Worm (Caenorhabditis elegans): ENCODE results near the gene ztf-30.

The ztf-30 gene

DNA sequence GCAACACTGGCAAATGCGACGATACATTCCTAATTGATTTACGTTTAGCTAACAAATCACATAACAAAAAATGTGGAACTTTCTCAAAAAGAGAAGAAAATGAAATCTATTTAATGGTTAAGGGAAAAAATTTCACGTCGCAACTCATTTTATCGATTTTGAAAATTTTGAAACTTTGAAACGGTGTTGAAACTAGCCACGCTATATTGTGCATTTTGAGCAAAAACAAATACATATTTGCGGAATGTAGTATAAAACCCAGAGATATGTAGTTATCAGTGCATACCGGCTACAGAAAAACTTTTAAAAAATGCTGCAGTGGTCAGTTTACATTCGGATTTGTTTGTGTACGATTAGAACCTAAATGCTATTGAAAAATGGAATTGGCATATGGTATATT lies 4.0 kb downstream of the ztf-30 start, which contains the start of gene C06E1.7:
TSS of gene C06E1.7 (minus strand) at position 101 of the 400 bp plus-strand sequence.
- TF ChIP-seq jun-1 (tag; optimal IDR thresholded peaks at IDR 0.05) (no peak), ceh-9 (tag; optimal IDR thresholded peaks at IDR 0.05) (no peak)

DNA sequence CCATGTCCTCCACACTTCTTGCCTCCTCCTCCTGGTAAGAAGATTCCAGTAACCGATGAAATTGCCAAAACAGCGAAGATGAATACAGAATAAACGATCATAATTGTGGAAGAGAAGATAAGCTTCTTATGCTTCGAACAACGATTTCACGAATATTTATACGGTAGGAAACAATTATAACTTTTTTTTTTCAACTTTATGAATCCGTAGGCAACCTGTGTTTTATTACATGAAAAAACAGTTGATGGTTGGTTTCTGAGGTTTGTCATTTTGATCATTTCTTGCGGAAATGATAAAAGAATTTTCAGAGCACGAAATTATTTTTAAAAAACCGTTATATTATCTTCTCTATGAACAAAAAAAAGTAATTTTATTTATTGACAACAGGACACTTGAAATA lies 6.8 kb downstream of the ztf-30 start, which contains the start of gene fipr-16:
TSS of gene fipr-16 (minus strand) at position 101 of the 400 bp plus-strand sequence.
- TF ChIP-seq nhr-77 (tag; optimal IDR thresholded peaks at IDR 0.05) (no peak), nhr-67 (tag; optimal IDR thresholded peaks at IDR 0.05) (no peak), egl-27 (tag; optimal IDR thresholded peaks at IDR 0.05) (no peak), nhr-25 (tag; optimal IDR thresholded peaks at IDR 0.05) (no peak), ceh-16 (tag; optimal IDR thresholded peaks at IDR 0.05) (no peak)

DNA sequence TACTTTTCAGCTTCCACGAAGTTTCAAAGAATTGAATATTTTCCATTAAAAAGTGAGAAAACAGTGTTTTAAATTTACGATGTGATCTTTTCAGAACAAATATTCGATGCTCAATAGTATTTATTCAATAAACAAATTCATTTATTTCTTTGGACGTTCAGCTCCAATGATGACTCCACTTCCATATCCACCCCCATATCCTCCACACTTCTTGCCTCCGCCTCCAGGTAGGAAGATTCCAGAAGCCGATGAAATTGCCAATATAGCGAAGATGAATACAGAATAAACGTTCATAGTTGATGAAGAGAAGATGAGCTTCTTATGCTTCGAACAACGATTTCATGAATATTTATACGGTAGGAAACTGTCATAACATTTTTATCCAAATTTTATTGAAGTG lies 8.5 kb downstream of the ztf-30 start, which contains the start of gene fip-3:
TSS of gene fip-3 (minus strand) at position 294 of the 400 bp plus-strand sequence.
- TF ChIP-seq unc-62 (GFP tag; optimal IDR thresholded peaks at IDR 0.05) (no peak), unc-39 (tag; optimal IDR thresholded peaks at IDR 0.05) (no peak), nhr-28 (tag; optimal IDR thresholded peaks at IDR 0.05) (no peak), fkh-2 (tag; optimal IDR thresholded peaks at IDR 0.05) (no peak), zag-1 (tag; optimal IDR thresholded peaks at IDR 0.05) (no peak), ceh-28 (tag; optimal IDR thresholded peaks at IDR 0.05) (no peak), elt-2 (tag; optimal IDR thresholded peaks at IDR 0.05) (no peak), elt-1 (tag; optimal IDR thresholded peaks at IDR 0.05) (no peak), skn-1 (tag; optimal IDR thresholded peaks at IDR 0.05) (no peak), hmg-11 (tag; optimal IDR thresholded peaks at IDR 0.05) (no peak), mdl-1 (tag; optimal IDR thresholded peaks at IDR 0.05) (no peak), egl-27 (tag; optimal IDR thresholded peaks at IDR 0.05) (no peak)

DNA sequence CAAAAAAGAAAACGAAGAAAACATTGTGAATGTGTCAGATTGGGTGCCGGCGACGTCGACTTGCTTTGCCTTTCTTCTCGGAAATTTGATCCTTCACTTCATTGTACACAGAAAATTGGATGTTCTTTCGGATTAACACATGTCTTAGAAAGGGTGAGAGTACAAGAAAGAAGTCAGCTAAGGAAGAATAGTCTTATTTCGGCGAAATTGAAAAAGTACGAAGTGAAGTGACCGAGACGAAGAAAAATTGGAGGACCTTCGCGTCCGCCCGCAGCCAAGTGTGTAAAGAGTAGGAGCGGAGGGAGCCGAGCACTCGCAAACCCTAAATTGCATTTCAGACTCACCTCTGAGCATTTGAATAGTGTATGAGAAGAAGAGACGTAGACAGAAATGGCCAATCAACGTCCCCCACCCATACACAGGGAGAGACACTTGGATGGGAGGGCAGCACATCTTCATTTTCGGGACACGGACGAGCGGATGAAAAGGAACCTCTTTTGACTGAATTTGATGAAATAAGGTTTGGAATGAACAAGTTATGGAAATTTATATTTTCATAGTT lies 9.0 kb downstream of the ztf-30 start, which contains the start of gene glr-1:
TSS of gene glr-1 (minus strand) at position 51 of the 562 bp plus-strand sequence.
- peak; percentile 53 for TF ChIP-seq nfya-1 (tag; optimal IDR thresholded peaks at IDR 0.05; ENCODE audit: insufficient read depth)
- TF ChIP-seq fkh-10 (GFP tag; optimal IDR thresholded peaks at IDR 0.05) = peak; percentile 44
- no peak for TF ChIP-seq nhr-28 (tag; optimal IDR thresholded peaks at IDR 0.05)

DNA sequence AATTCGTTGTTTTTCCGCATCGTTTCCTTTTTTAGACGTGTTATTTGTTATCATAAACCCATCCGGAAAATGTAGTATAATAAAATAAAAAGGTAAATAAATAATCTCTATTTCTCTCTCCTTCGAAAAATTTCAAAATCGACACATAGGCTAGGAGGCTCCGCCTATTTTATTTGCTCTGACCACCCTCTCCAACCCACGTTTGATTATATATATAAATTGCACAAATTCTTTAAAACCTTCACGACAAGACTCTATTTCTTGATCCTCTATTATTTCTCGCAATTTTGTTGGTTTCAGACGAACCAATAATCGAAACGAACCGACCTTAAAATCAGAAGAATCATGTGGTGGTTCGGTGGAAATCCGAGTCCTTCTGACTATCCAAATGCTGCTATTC lies 16.9 kb downstream of the ztf-30 start, which contains the start of gene doxa-1:
TSS of gene doxa-1 (plus strand) at position 301 of the 400 bp plus-strand sequence.
- TF ChIP-seq ama-1 (optimal IDR thresholded peaks at IDR 0.05) (no peak), hmg-11 (tag; optimal IDR thresholded peaks at IDR 0.05) (no peak), lin-15B (tag; optimal IDR thresholded peaks at IDR 0.05) (no peak), skn-1 (tag; optimal IDR thresholded peaks at IDR 0.05) (no peak), daf-12 (tag; optimal IDR thresholded peaks at IDR 0.05) (no peak), ceh-9 (tag; optimal IDR thresholded peaks at IDR 0.05) (no peak), ztf-4 (tag; optimal IDR thresholded peaks at IDR 0.05) (no peak), ztf-11 (tag; optimal IDR thresholded peaks at IDR 0.05) (no peak)

DNA sequence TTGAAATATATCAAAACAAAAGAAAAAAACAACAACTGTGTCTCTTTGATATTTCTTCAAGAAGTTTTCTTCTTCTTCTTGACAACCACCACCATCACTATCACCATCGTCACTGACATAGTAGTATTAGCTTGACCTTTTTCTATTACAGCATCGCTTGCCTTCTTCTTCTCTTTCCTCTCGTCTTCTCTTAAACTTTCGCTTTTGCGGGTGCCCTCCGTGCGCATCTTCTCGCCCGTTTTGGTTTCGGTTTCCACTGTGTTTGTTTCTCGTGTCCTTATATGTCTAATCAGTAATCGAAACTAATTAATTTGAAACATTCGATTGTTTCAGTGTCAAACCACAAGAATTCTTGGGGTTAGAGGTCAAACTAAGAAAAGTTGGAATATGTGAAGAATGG lies 18.3 kb downstream of the ztf-30 start:
- TF ChIP-seq nhr-76 (tag; optimal IDR thresholded peaks at IDR 0.05) (no peak), nhr-23 (tag; optimal IDR thresholded peaks at IDR 0.05) (peak; percentile 11), nhr-25 (tag; optimal IDR thresholded peaks at IDR 0.05) (peak; percentile 83)

DNA sequence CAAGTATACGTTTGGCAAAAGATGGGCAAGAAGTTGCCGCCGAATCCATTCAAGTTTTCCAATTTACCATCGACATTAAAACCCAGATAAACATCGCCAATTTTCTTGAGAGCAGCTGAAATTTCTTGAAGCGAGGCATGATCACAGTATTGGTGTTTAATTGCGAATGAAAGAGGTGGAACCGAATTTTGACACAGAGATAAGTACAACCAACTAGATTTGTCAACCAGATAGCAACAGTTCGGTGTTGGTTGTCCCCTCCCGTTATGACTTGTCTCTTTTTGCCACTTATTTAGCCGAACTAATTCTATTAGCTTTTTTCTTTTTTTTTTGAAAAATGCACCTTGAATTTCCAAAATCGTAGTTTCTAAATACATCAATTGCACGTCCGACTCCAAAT lies 19.3 kb downstream of the ztf-30 start:
- TF ChIP-seq nhr-67 (tag; optimal IDR thresholded peaks at IDR 0.05) = no peak
- TF ChIP-seq aly-2 (tag; optimal IDR thresholded peaks at IDR 0.05) = no peak
- TF ChIP-seq nhr-25 (tag; optimal IDR thresholded peaks at IDR 0.05) = peak; percentile 10
- no peak for TF ChIP-seq sea-2 (GFP tag; optimal IDR thresholded peaks at IDR 0.05)
- peak; percentile 80 for TF ChIP-seq elt-1 (tag; optimal IDR thresholded peaks at IDR 0.05)

DNA sequence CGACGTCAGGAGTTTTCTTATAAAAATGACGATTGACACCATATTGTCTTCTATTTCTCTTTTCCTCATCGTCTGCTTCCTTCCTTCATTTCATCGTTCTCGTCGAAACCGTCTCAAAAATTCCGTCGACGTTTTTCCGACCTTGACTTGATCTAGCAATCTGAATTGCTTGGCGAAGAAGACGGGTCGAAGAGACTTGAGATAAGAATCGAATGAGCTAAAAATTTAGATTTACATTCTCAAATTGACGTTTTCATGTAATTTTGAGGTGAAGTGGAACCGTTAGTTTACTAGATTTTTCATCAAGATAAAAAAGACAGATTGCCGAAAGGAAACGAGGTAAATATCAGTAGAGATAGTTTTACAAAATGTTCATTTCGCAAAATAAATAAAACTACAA lies 20.1 kb downstream of the ztf-30 start:
- TF ChIP-seq elt-1 (tag; optimal IDR thresholded peaks at IDR 0.05) (peak; percentile 97), nhr-12 (tag; optimal IDR thresholded peaks at IDR 0.05) (no peak), nhr-23 (tag; optimal IDR thresholded peaks at IDR 0.05) (peak; percentile 7), nhr-76 (tag; optimal IDR thresholded peaks at IDR 0.05) (no peak), zag-1 (tag; optimal IDR thresholded peaks at IDR 0.05) (no peak), nhr-25 (tag; optimal IDR thresholded peaks at IDR 0.05) (peak; percentile 64)
